Fruit fly (Drosophila melanogaster) whole organism, wandering third instar larva: Measurements from ENCODE around the gene Decay.

Experiments
- Dfd ChIP-seq: fragments of >200 bp; optimal IDR thresholded peaks from 2 replicates; lab custom pipeline; 2017; ENCODE audit warnings: missing biosample characterization, missing genetic modification characterization
- h ChIP-seq: fragments of 200-800 bp; sonication (Bioruptor generic); optimal IDR thresholded peaks from 3 replicates; lab custom pipeline; 2016; ENCODE audit warnings: missing biosample characterization, mild to moderate bottlenecking, missing genetic modification characterization

DNA sequence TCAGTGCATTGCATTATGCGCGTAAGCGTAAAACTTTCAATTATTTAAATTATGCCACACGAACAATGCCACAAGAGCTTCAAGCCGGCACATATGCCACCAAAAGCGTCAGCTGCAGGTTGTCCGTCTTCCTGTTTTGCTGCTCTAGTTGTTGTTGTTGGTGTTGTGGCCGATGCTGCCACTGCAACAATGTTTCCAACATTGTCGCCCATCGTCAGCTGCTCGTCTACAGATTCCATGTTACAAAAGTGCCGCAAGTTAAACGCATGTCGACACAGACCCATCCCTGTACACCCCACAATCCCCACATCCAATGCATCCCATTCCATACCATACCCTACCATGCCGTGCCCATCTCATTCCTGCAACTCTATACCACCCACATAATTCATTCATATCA is 40.4 kb upstream of the Decay start:
- TF ChIP-seq Dfd (no peak), h (GFP tag; lab: Kevin White, UChicago) (no peak)
